Fruit fly (Drosophila melanogaster): ENCODE data around the gene prage.
A peak's percentile ranks its signal among the peaks of the same experiment; 100 is the strongest.

Gene prage

dm6 chrX:1879606-1880110 is 106.1 kb downstream of the prage start, which contains the start of gene CG14818 (continued):
- peak; percentile 39 for TF ChIP-seq CG12236 (GFP tag; optimal IDR thresholded peaks at IDR 0.05)
- peak in 1 of 3 experiments; percentile 46 for TF ChIP-seq lola (GFP tag; optimal IDR thresholded peaks at IDR 0.05)
- peak; percentile 13 for TF ChIP-seq CG17912 (GFP tag; optimal IDR thresholded peaks at IDR 0.05)
- peak; percentile 81 for TF ChIP-seq mam (GFP tag; optimal IDR thresholded peaks at IDR 0.05)
- peak; percentile 95 for TF ChIP-seq Dll (GFP tag; IDR thresholded peaks at IDR 0.05; ENCODE audit: partially characterized antibody)
- TF ChIP-seq ci (GFP tag; IDR thresholded peaks at IDR 0.05), result peak; percentile 81
- TF ChIP-seq CG14710 (tag; optimal IDR thresholded peaks at IDR 0.05), result peak; percentile 43
- TF ChIP-seq CG11398 (GFP tag; optimal IDR thresholded peaks at IDR 0.05), result peak; percentile 36
- TF ChIP-seq gcm (GFP tag; optimal IDR thresholded peaks at IDR 0.05), result peak; percentile 23
- peak; percentile 51; the same call in 1 of the 2 replicates for TF ChIP-seq cas (GFP tag; IDR thresholded peaks at IDR 0.05)
- 0 out of 2 replicates have a peak, but pooled peaks have one; percentile 29 for TF ChIP-seq stc (GFP tag; IDR thresholded peaks at IDR 0.05)
- TF ChIP-seq grn (GFP tag; optimal IDR thresholded peaks at IDR 0.05), result no peak
- peak; percentile 83 for TF ChIP-seq CG9437 (GFP tag; optimal IDR thresholded peaks at IDR 0.05)
- no peak for TF ChIP-seq C15 (GFP tag; IDR thresholded peaks at IDR 0.05)
- peak; percentile 64 for TF ChIP-seq CG9609 (GFP tag; optimal IDR thresholded peaks at IDR 0.05)
- TF ChIP-seq nerfin-1 (tag; optimal IDR thresholded peaks at IDR 0.05), result no peak
- TF ChIP-seq ro (GFP tag; IDR thresholded peaks at IDR 0.05), result no peak
- TF ChIP-seq Opbp (GFP tag; IDR thresholded peaks at IDR 0.05; ENCODE audit: partially characterized antibody), result peak; percentile 79
- TF ChIP-seq eve (GFP tag; optimal IDR thresholded peaks at IDR 0.05), result peak in 1 of 2 experiments; percentile 13
- TF ChIP-seq Bteb2 (GFP tag; optimal IDR thresholded peaks at IDR 0.05), result peak; percentile 22
- TF ChIP-seq CG13894 (tag; optimal IDR thresholded peaks at IDR 0.05), result peak; percentile 63
- TF ChIP-seq trem (tag; optimal IDR thresholded peaks at IDR 0.05), result no peak
- peak; percentile 53 for TF ChIP-seq chn (GFP tag; optimal IDR thresholded peaks at IDR 0.05)
- 0 out of 2 replicates have a peak, but pooled peaks have one; percentile 9 for TF ChIP-seq ap (GFP tag; IDR thresholded peaks at IDR 0.05)
- TF ChIP-seq pzg (GFP tag; optimal IDR thresholded peaks at IDR 0.05), result peak; percentile 32
- no peak for TF ChIP-seq NC2α (GFP tag; optimal IDR thresholded peaks at IDR 0.05)
- TF ChIP-seq CG15601 (tag; optimal IDR thresholded peaks at IDR 0.05), result peak; percentile 15
- peak; percentile 67 for TF ChIP-seq CG8290 (GFP tag; optimal IDR thresholded peaks at IDR 0.05)
- peak in 1 of 2 experiments; percentile 86 for TF ChIP-seq CG8290 (tag; optimal IDR thresholded peaks at IDR 0.05)
- peak; percentile 60 for TF ChIP-seq unpg (GFP tag; optimal IDR thresholded peaks at IDR 0.05)
- peak; percentile 45 for TF ChIP-seq Fer2 (tag; optimal IDR thresholded peaks at IDR 0.05)
- peak; percentile 58 for TF ChIP-seq CG3847 (GFP tag; IDR thresholded peaks at IDR 0.05)
- peak; percentile 37 for TF ChIP-seq CG10979 (tag; optimal IDR thresholded peaks at IDR 0.05)
- TF ChIP-seq CG10366 (GFP tag; IDR thresholded peaks at IDR 0.05), result peak; percentile 46
- TF ChIP-seq Deaf1 (tag; optimal IDR thresholded peaks at IDR 0.05), result no peak
- TF ChIP-seq CG8089 (GFP tag; optimal IDR thresholded peaks at IDR 0.05), result peak; percentile 27
- peak; percentile 65 for TF ChIP-seq CHES-1-like (GFP tag; optimal IDR thresholded peaks at IDR 0.05)
- peak; percentile 39 for TF ChIP-seq CG12299 (tag; optimal IDR thresholded peaks at IDR 0.05)
- TF ChIP-seq inv (GFP tag; IDR thresholded peaks at IDR 0.05; ENCODE audit: partially characterized antibody), result peak; percentile 81
- peak; percentile 90 for TF ChIP-seq hbn (GFP tag; IDR thresholded peaks at IDR 0.05; ENCODE audit: partially characterized antibody)
- TF ChIP-seq lilli (GFP tag; optimal IDR thresholded peaks at IDR 0.05), result peak; percentile 72
- TF ChIP-seq ttk (GFP tag; IDR thresholded peaks at IDR 0.05), result 0 out of 2 replicates have a peak, but pooled peaks have one; percentile 19
- peak; percentile 26 for TF ChIP-seq D19B (GFP tag; optimal IDR thresholded peaks at IDR 0.05)
- peak; percentile 72 for TF ChIP-seq CG10543 (GFP tag; optimal IDR thresholded peaks at IDR 0.05)
- peak; percentile 60 for TF ChIP-seq CG4328 (GFP tag; optimal IDR thresholded peaks at IDR 0.05)
- TF ChIP-seq unc-4 (GFP tag; IDR thresholded peaks at IDR 0.05; ENCODE audit: partially characterized antibody), result peak; percentile 88

Measured in whole organism, embryonic.